Fruit fly (Drosophila melanogaster) whole organism, prepupa: Measurements from ENCODE around the gene yellow-g2.

Experiments used
- Blimp-1 ChIP-seq: fragments of 200-800 bp; sonication (Bioruptor generic); optimal IDR thresholded peaks from 3 replicates; lab custom pipeline; 2017; ENCODE audit warnings: missing biosample characterization, missing genetic modification characterization, mild to moderate bottlenecking, moderate library complexity, missing genetic modification reagents
- CG11294 ChIP-seq: fragments of 200-800 bp; sonication (Bioruptor generic); IDR thresholded peaks from 2 replicates; pipeline ENCODE4 v1.3.6; 2022; ENCODE audit warnings: missing biosample characterization, missing genetic modification characterization
- CG11762 ChIP-seq: fragments of 200-800 bp; sonication (Bioruptor generic); optimal IDR thresholded peaks from 3 replicates; lab custom pipeline; 2016; ENCODE audit warnings: missing biosample characterization, missing genetic modification characterization; ENCODE audit not compliant: insufficient read depth
- CG11902 ChIP-seq: fragments of 200-800 bp; sonication (Bioruptor generic); optimal IDR thresholded peaks from 3 replicates; lab custom pipeline; 2016; ENCODE audit warnings: missing biosample characterization, missing genetic modification characterization
- CG15336 ChIP-seq: fragments of 200-800 bp; sonication (Bioruptor generic); IDR thresholded peaks from 2 replicates; pipeline ENCODE4 v1.3.6; 2022; ENCODE audit warnings: missing biosample characterization, missing genetic modification characterization
- CG16779 ChIP-seq: fragments of 200-800 bp; sonication (Bioruptor generic); optimal IDR thresholded peaks from 3 replicates; lab custom pipeline; 2017; ENCODE audit warnings: missing biosample characterization, mild to moderate bottlenecking, missing genetic modification characterization
- CG3032 ChIP-seq: fragments of 200-800 bp; optimal IDR thresholded peaks from 2 replicates; lab custom pipeline; 2019; ENCODE audit warnings: missing biosample characterization, mild to moderate bottlenecking, missing genetic modification characterization, moderate library complexity
- CG31627 ChIP-seq: fragments of 200-800 bp; sonication (Bioruptor generic); optimal IDR thresholded peaks from 3 replicates; lab custom pipeline; 2016; ENCODE audit warnings: missing biosample characterization, missing genetic modification characterization
- CG3919 ChIP-seq: fragments of 200-800 bp; sonication (Bioruptor generic); optimal IDR thresholded peaks from 3 replicates; lab custom pipeline; 2016; ENCODE audit warnings: missing biosample characterization, missing genetic modification characterization
- CG4318 ChIP-seq: fragments of 200-800 bp; sonication (Bioruptor generic); optimal IDR thresholded peaks from 3 replicates; lab custom pipeline; 2017; ENCODE audit warnings: missing biosample characterization, mild to moderate bottlenecking, missing genetic modification characterization
- CG6276 ChIP-seq: fragments of 200-800 bp; sonication (Bioruptor generic); optimal IDR thresholded peaks from 2 replicates; lab custom pipeline; 2017; ENCODE audit warnings: missing biosample characterization, mild to moderate bottlenecking, missing genetic modification characterization
- CG6808 ChIP-seq: fragments of 200-800 bp; sonication (Bioruptor generic); optimal IDR thresholded peaks from 3 replicates; lab custom pipeline; 2017; ENCODE audit warnings: missing biosample characterization, missing genetic modification characterization, mild to moderate bottlenecking, moderate library complexity, missing genetic modification reagents
- CG6854 ChIP-seq: fragments of 200-800 bp; sonication (Bioruptor generic); optimal IDR thresholded peaks from 2 replicates; lab custom pipeline; 2017; ENCODE audit warnings: missing biosample characterization, mild to moderate bottlenecking, missing genetic modification characterization
- CG7368 ChIP-seq: fragments of 200-800 bp; sonication (Bioruptor generic); optimal IDR thresholded peaks from 3 replicates; lab custom pipeline; 2016; ENCODE audit warnings: missing biosample characterization, missing genetic modification characterization
- CG8119 ChIP-seq: fragments of 200-800 bp; sonication (Bioruptor generic); IDR thresholded peaks from 3 replicates; pipeline ENCODE4 v1.3.6; 2022; ENCODE audit warnings: missing biosample characterization, missing genetic modification characterization
- CG8319 ChIP-seq: fragments of 200-800 bp; sonication (Bioruptor generic); optimal IDR thresholded peaks from 3 replicates; lab custom pipeline; 2016; ENCODE audit warnings: missing biosample characterization, missing genetic modification characterization
- CG8632 ChIP-seq: fragments of 200-800 bp; sonication (Bioruptor generic); optimal IDR thresholded peaks from 3 replicates; lab custom pipeline; 2016; ENCODE audit warnings: missing biosample characterization, missing genetic modification characterization
- Eip75B ChIP-seq: fragments of 200-800 bp; sonication (Bioruptor generic); optimal IDR thresholded peaks from 3 replicates; lab custom pipeline; 2016; ENCODE audit warnings: missing biosample characterization, missing genetic modification characterization
- Eip78C ChIP-seq: fragments of 200-800 bp; sonication (Bioruptor generic); peaks from one replicate; lab custom pipeline; 2016; ENCODE audit warnings: missing biosample characterization, missing genetic modification characterization
- Eip93F ChIP-seq: fragments of 200-800 bp; sonication (Bioruptor generic); optimal IDR thresholded peaks from 2 replicates; lab custom pipeline; 2016; ENCODE audit warnings: missing biosample characterization, mild to moderate bottlenecking, missing genetic modification characterization
- Ets21C ChIP-seq: fragments of 200-800 bp; sonication (Bioruptor generic); optimal IDR thresholded peaks from 3 replicates; lab custom pipeline; 2016; ENCODE audit warnings: missing biosample characterization, missing genetic modification characterization
- Ets96B ChIP-seq: fragments of 200-800 bp; optimal IDR thresholded peaks from 2 replicates; lab custom pipeline; 2019; ENCODE audit warnings: missing biosample characterization, mild to moderate bottlenecking, missing genetic modification characterization, moderate library complexity
- Hr38 ChIP-seq: sonication (Bioruptor generic); optimal IDR thresholded peaks from 2 replicates; lab custom pipeline; 2016; ENCODE audit warnings: missing biosample characterization, missing genetic modification characterization
- Hr39 ChIP-seq: fragments of 200-800 bp; sonication (Bioruptor generic); optimal IDR thresholded peaks from 2 replicates; lab custom pipeline; 2016; ENCODE audit warnings: missing biosample characterization, missing genetic modification characterization
- Hr4 ChIP-seq: fragments of 200-800 bp; sonication (Bioruptor generic); optimal IDR thresholded peaks from 3 replicates; lab custom pipeline; 2016; ENCODE audit warnings: missing biosample characterization, missing genetic modification characterization
- Met ChIP-seq: fragments of 200-800 bp; sonication (Bioruptor generic); optimal IDR thresholded peaks from 3 replicates; lab custom pipeline; 2016; ENCODE audit warnings: missing biosample characterization, missing genetic modification characterization
- Smox ChIP-seq: fragments of 200-800 bp; sonication (Bioruptor generic); optimal IDR thresholded peaks from 3 replicates; lab custom pipeline; 2016; ENCODE audit warnings: missing biosample characterization, missing genetic modification characterization
- Sox102F ChIP-seq: fragments of 200-800 bp; sonication (Bioruptor generic); optimal IDR thresholded peaks from 2 replicates; lab custom pipeline; 2016; ENCODE audit warnings: missing biosample characterization, mild to moderate bottlenecking, missing genetic modification characterization
- Sox14 ChIP-seq: fragments of 200-800 bp; sonication (Bioruptor generic); optimal IDR thresholded peaks from 3 replicates; lab custom pipeline; 2016; ENCODE audit warnings: missing biosample characterization, missing genetic modification characterization
- Sox15 ChIP-seq: fragments of 200-800 bp; sonication (Bioruptor generic); optimal IDR thresholded peaks from 3 replicates; lab custom pipeline; 2016; ENCODE audit warnings: missing biosample characterization, missing genetic modification characterization
- achi ChIP-seq: fragments of 200-800 bp; sonication (Bioruptor generic); optimal IDR thresholded peaks from 3 replicates; lab custom pipeline; 2016; ENCODE audit warnings: missing biosample characterization, missing genetic modification characterization
- cyc ChIP-seq: fragments of 200-800 bp; sonication (Bioruptor generic); optimal IDR thresholded peaks from 3 replicates; lab custom pipeline; 2016; ENCODE audit warnings: missing biosample characterization, missing genetic modification characterization
- dac ChIP-seq: fragments of 200-800 bp; sonication (Bioruptor generic); optimal IDR thresholded peaks from 2 replicates; lab custom pipeline; 2017; ENCODE audit warnings: missing biosample characterization, mild to moderate bottlenecking, missing genetic modification characterization
- dsx ChIP-seq: fragments of 200-800 bp; optimal IDR thresholded peaks from 3 replicates; lab custom pipeline; 2019; ENCODE audit warnings: missing biosample characterization, mild to moderate bottlenecking, missing genetic modification characterization, moderate library complexity; ENCODE audit not compliant: poor library complexity, severe bottlenecking
- eg ChIP-seq: fragments of 200-800 bp; sonication (Bioruptor generic); IDR thresholded peaks from 3 replicates; pipeline ENCODE4 v1.3.6; 2022; ENCODE audit warnings: missing biosample characterization, missing genetic modification characterization
- fd85E ChIP-seq: fragments of 200-800 bp; sonication (Bioruptor generic); optimal IDR thresholded peaks from 3 replicates; lab custom pipeline; 2016; ENCODE audit warnings: missing biosample characterization, missing genetic modification characterization
- fkh ChIP-seq: fragments of 200-800 bp; sonication (Bioruptor generic); optimal IDR thresholded peaks from 3 replicates; lab custom pipeline; 2017; ENCODE audit warnings: missing biosample characterization, mild to moderate bottlenecking, missing genetic modification characterization, moderate library complexity
- lz ChIP-seq: fragments of 200-800 bp; sonication (Bioruptor generic); optimal IDR thresholded peaks from 3 replicates; lab custom pipeline; 2016; ENCODE audit warnings: missing biosample characterization, missing genetic modification characterization
- pdm3 ChIP-seq: fragments of 200-800 bp; sonication (Bioruptor generic); optimal IDR thresholded peaks from 3 replicates; lab custom pipeline; 2016; ENCODE audit warnings: missing biosample characterization, missing genetic modification characterization
- spab ChIP-seq: fragments of 200-800 bp; sonication (Bioruptor generic); optimal IDR thresholded peaks from 2 replicates; lab custom pipeline; 2017; ENCODE audit warnings: missing biosample characterization, mild to moderate bottlenecking, missing genetic modification characterization, missing genetic modification reagents
- ss ChIP-seq, 2 experiments: fragments of 200-800 bp; sonication (Bioruptor generic); optimal IDR thresholded peaks; 2 replicates in 1 of 2; 3 replicates in 1 of 2; lab custom pipeline; 2017 to 2018; ENCODE audit warnings: mild to moderate bottlenecking in 2 of 2, missing biosample characterization in 2 of 2, missing genetic modification characterization in 2 of 2, moderate library complexity in 1 of 2
- topi ChIP-seq: fragments of 200-800 bp; sonication (Bioruptor generic); optimal IDR thresholded peaks from 3 replicates; lab custom pipeline; 2016; ENCODE audit warnings: missing biosample characterization, missing genetic modification characterization

Gene yellow-g2

dm6 chr3L:2276250-2276649 lies at the start of gene yellow-g2:
Gene yellow-g2 (plus strand): TSS chr3L:2276550.
- TF ChIP-seq CG3919 (no peak), CG15336 (GFP tag; lab: Robert Waterston, UW) (no peak), spab (GFP tag; lab: Kevin White, UChicago) (no peak), fkh (GFP tag; lab: Kevin White, UChicago) (no peak)
- TF ChIP-seq, all 60 proteins: peak for 0

dm6 chr3L:2228367-2229171 lies 47.8 kb upstream of the yellow-g2 start:
- no peak for TF ChIP-seq CG3032 (tag; lab: Kevin White, UChicago)
- no peak for TF ChIP-seq fd85E (GFP tag; lab: Kevin White, UChicago)
- TF ChIP-seq CG11902: no peak
- TF ChIP-seq dsx: no peak
- TF ChIP-seq CG11762 (GFP tag; lab: Kevin White, UChicago): no peak
- no peak for TF ChIP-seq CG3919
- TF ChIP-seq Hr38 (GFP tag; lab: Kevin White, UChicago): no peak
- TF ChIP-seq Eip75B: no peak
- no peak for TF ChIP-seq CG6808
- TF ChIP-seq CG6276: no peak
- no peak for TF ChIP-seq Sox15 (GFP tag; lab: Kevin White, UChicago)
- TF ChIP-seq topi: no peak
- no peak for TF ChIP-seq Smox (GFP tag; lab: Kevin White, UChicago)
- TF ChIP-seq ss (GFP tag; optimal IDR thresholded peaks at IDR 0.05; lab: Kevin White, UChicago): no peak
- no peak for TF ChIP-seq pdm3 (GFP tag; lab: Kevin White, UChicago)
- TF ChIP-seq Hr39 (GFP tag; lab: Kevin White, UChicago): no peak
- TF ChIP-seq achi (GFP tag; lab: Kevin White, UChicago): no peak
- no peak for TF ChIP-seq CG8632 (GFP tag; lab: Kevin White, UChicago)

- TF ChIP-seq fd85E (GFP tag; lab: Kevin White, UChicago) (no peak), Eip93F (GFP tag; lab: Kevin White, UChicago) (no peak), Sox14 (GFP tag; lab: Kevin White, UChicago) (no peak), eg (GFP tag; lab: Robert Waterston, UW) (no peak), Ets21C (GFP tag; lab: Kevin White, UChicago) (no peak), CG8119 (GFP tag; lab: Robert Waterston, UW) (no peak), cyc (GFP tag; lab: Kevin White, UChicago) (no peak), CG3919 (no peak), Eip78C (GFP tag; lab: Kevin White, UChicago) (peak; percentile 45), Hr4 (GFP tag; lab: Kevin White, UChicago) (no peak), CG31627 (GFP tag; lab: Kevin White, UChicago) (no peak), CG7368 (GFP tag; lab: Kevin White, UChicago) (peak; percentile 53), CG8319 (no peak), Met (GFP tag; lab: Kevin White, UChicago) (no peak)
These were observed 47.1 kb upstream of the yellow-g2 start, which contains the start of gene Oseg2 for dm6 chr3L:2229172-2229696. Gene Oseg2 (plus strand): TSS chr3L:2229646.

dm6 chr3L:2237034-2237433 lies 39.3 kb upstream of the yellow-g2 start, which contains the start of gene CG9018:
Gene CG9018 (minus strand): TSS chr3L:2237076.
- no peak for TF ChIP-seq dac
- TF ChIP-seq CG31627 (GFP tag; lab: Kevin White, UChicago): no peak
- TF ChIP-seq Sox102F (GFP tag; lab: Kevin White, UChicago): no peak
- no peak for TF ChIP-seq CG8119 (GFP tag; lab: Robert Waterston, UW)
- TF ChIP-seq CG8319: no peak
- no peak for TF ChIP-seq Ets96B
- TF ChIP-seq dsx: no peak
- TF ChIP-seq CG11294 (GFP tag; lab: Robert Waterston, UW): no peak
- TF ChIP-seq CG3032 (tag; lab: Kevin White, UChicago): no peak
- TF ChIP-seq Blimp-1: no peak
- no peak for TF ChIP-seq ss (GFP tag; optimal IDR thresholded peaks at IDR 0.05; lab: Kevin White, UChicago)
- no peak for TF ChIP-seq topi
- no peak for TF ChIP-seq lz (GFP tag; lab: Kevin White, UChicago)
- no peak for TF ChIP-seq CG6854 (GFP tag; lab: Kevin White, UChicago)
- TF ChIP-seq Eip78C (GFP tag; lab: Kevin White, UChicago): no peak
- no peak for TF ChIP-seq CG4318 (GFP tag; lab: Kevin White, UChicago)
- no peak for TF ChIP-seq CG16779
